Worm (Caenorhabditis elegans): ENCODE results near the gene K01A6.4.

ce11 chrIV:11769769-11770168, 29.7 kb upstream of the K01A6.4 start:
- TF ChIP-seq unc-39 (tag; optimal IDR thresholded peaks at IDR 0.05) (no peak), nhr-76 (tag; optimal IDR thresholded peaks at IDR 0.05) (no peak), mab-5 (tag; optimal IDR thresholded peaks at IDR 0.05) (no peak), drap-1 (GFP tag; optimal IDR thresholded peaks at IDR 0.05) (no peak), lin-13 (tag; optimal IDR thresholded peaks at IDR 0.05) (no peak), snpc-4 (tag; optimal IDR thresholded peaks at IDR 0.05) (no peak)
